Fruit fly (Drosophila melanogaster) whole organism, embryonic: Measurements from ENCODE around the gene Mst77F.
A peak's percentile ranks its signal among the peaks of the same experiment; 100 is the strongest.

ENCODE experiments used
- Ada2b ChIP-seq: fragments of 200-800 bp; sonication (Bioruptor generic); IDR thresholded peaks from 2 replicates; pipeline ENCODE4 v1.3.6; 2022; ENCODE audit warnings: missing biosample characterization, missing genetic modification characterization
- CG11560 ChIP-seq: fragments of 200-800 bp; sonication (Bioruptor generic); IDR thresholded peaks from 3 replicates; pipeline ENCODE4 v1.3.6; 2022; ENCODE audit warnings: missing biosample characterization, missing genetic modification characterization
- CG1233 ChIP-seq: fragments of 200-800 bp; sonication (Bioruptor generic); optimal IDR thresholded peaks from 4 replicates; lab custom pipeline; 2018; ENCODE audit warnings: missing biosample characterization, mild to moderate bottlenecking, missing genetic modification characterization
- CG12659 ChIP-seq: fragments of 200-800 bp; sonication (Bioruptor generic); optimal IDR thresholded peaks from 3 replicates; lab custom pipeline; 2017; ENCODE audit warnings: mild to moderate bottlenecking, missing biosample characterization, missing genetic modification reagents, missing genetic modification characterization
- CG13123 ChIP-seq: fragments of 200-800 bp; sonication (Bioruptor generic); optimal IDR thresholded peaks from 2 replicates; lab custom pipeline; 2016; ENCODE audit warnings: missing biosample characterization, missing genetic modification characterization
- CG14667 ChIP-seq: fragments of 200-800 bp; sonication (Bioruptor generic); IDR thresholded peaks from 2 replicates; pipeline ENCODE4 v1.3.6; 2022; ENCODE audit warnings: missing biosample characterization, missing genetic modification characterization
- CG15601 ChIP-seq: fragments of 200-800 bp; sonication (Bioruptor generic); optimal IDR thresholded peaks from 3 replicates; lab custom pipeline; 2019; ENCODE audit warnings: missing biosample characterization, mild to moderate bottlenecking, missing genetic modification characterization, moderate library complexity
- CG15696 ChIP-seq: fragments of 200-800 bp; sonication (Bioruptor generic); optimal IDR thresholded peaks from 2 replicates; lab custom pipeline; 2019; ENCODE audit warnings: missing biosample characterization, mild to moderate bottlenecking, missing genetic modification characterization, moderate library complexity
- CG1603 ChIP-seq: fragments of 200-800 bp; sonication (Bioruptor generic); optimal IDR thresholded peaks from 2 replicates; lab custom pipeline; 2019; ENCODE audit warnings: missing biosample characterization, mild to moderate bottlenecking, missing genetic modification characterization, moderate library complexity
- CG16815 ChIP-seq: fragments of 200-800 bp; sonication (Bioruptor generic); optimal IDR thresholded peaks from 3 replicates; lab custom pipeline; 2017; ENCODE audit warnings: missing biosample characterization, mild to moderate bottlenecking, missing genetic modification characterization
- CG30020 ChIP-seq: fragments of 200-800 bp; optimal IDR thresholded peaks from 2 replicates; lab custom pipeline; 2019; ENCODE audit warnings: missing biosample characterization, mild to moderate bottlenecking, missing genetic modification characterization, moderate library complexity
- CG34224 ChIP-seq: fragments of 200-800 bp; sonication (Bioruptor generic); IDR thresholded peaks from 3 replicates; pipeline ENCODE4 v1.3.6; 2022; ENCODE audit warnings: missing biosample characterization, missing genetic modification characterization; ENCODE audit not compliant: partially characterized antibody
- CG3838 ChIP-seq: fragments of 200-800 bp; sonication (Bioruptor generic); optimal IDR thresholded peaks from 3 replicates; lab custom pipeline; 2016; ENCODE audit warnings: missing biosample characterization, missing genetic modification characterization
- CG4820 ChIP-seq: fragments of 200-800 bp; sonication (Bioruptor generic); optimal IDR thresholded peaks from 3 replicates; lab custom pipeline; 2016; ENCODE audit warnings: missing biosample characterization, missing genetic modification characterization
- CG4854 ChIP-seq: fragments of 200-800 bp; sonication (Bioruptor generic); optimal IDR thresholded peaks from 2 replicates; lab custom pipeline; 2016; ENCODE audit warnings: missing biosample characterization, missing genetic modification characterization, inconsistent platforms
- CG6175 ChIP-seq: fragments of 200-800 bp; sonication (Bioruptor generic); IDR thresholded peaks from 3 replicates; pipeline ENCODE4 v1.3.6; 2022; ENCODE audit warnings: missing biosample characterization, missing genetic modification characterization
- CG6683 ChIP-seq: fragments of 200-800 bp; sonication (Bioruptor generic); optimal IDR thresholded peaks from 2 replicates; lab custom pipeline; 2017; ENCODE audit warnings: missing biosample characterization, mild to moderate bottlenecking, missing genetic modification characterization, missing genetic modification reagents
- CG7271 ChIP-seq: fragments of 200-800 bp; sonication (Bioruptor generic); optimal IDR thresholded peaks from 2 replicates; lab custom pipeline; 2018; ENCODE audit warnings: missing biosample characterization, mild to moderate bottlenecking, missing genetic modification characterization, moderate library complexity
- CG7839 ChIP-seq: fragments of 200-800 bp; sonication (Bioruptor generic); optimal IDR thresholded peaks from 3 replicates; lab custom pipeline; 2018; ENCODE audit warnings: missing biosample characterization, mild to moderate bottlenecking, missing genetic modification characterization, moderate library complexity
- CG8089 ChIP-seq: fragments of 200-800 bp; sonication (Bioruptor generic); optimal IDR thresholded peaks from 3 replicates; lab custom pipeline; 2016; ENCODE audit warnings: missing biosample characterization, missing genetic modification characterization
- CG8924 ChIP-seq: fragments of 200-800 bp; optimal IDR thresholded peaks from 3 replicates; lab custom pipeline; 2019; ENCODE audit warnings: missing biosample characterization, mild to moderate bottlenecking, missing genetic modification characterization, moderate library complexity
- CG9932 ChIP-seq: fragments of 200-800 bp; sonication (Bioruptor generic); IDR thresholded peaks from 2 replicates; pipeline ENCODE4 v1.3.6; 2022; ENCODE audit warnings: missing biosample characterization, missing genetic modification characterization
- CHES-1-like ChIP-seq: fragments of 200-800 bp; sonication (Bioruptor generic); optimal IDR thresholded peaks from 2 replicates; lab custom pipeline; 2016; ENCODE audit warnings: missing biosample characterization, missing genetic modification characterization
- Dad ChIP-seq: fragments of 200-800 bp; sonication (Bioruptor generic); optimal IDR thresholded peaks from 3 replicates; lab custom pipeline; 2016; ENCODE audit warnings: missing biosample characterization, missing genetic modification characterization
- Drgx ChIP-seq: fragments of 200-800 bp; sonication (Bioruptor generic); IDR thresholded peaks from 2 replicates; pipeline ENCODE4 v1.3.6; 2022; ENCODE audit warnings: missing biosample characterization, missing genetic modification characterization
- E2f2 ChIP-seq: fragments of 200-800 bp; sonication (Bioruptor generic); IDR thresholded peaks from 2 replicates; pipeline ENCODE4 v1.3.6; 2022; ENCODE audit warnings: missing biosample characterization, missing genetic modification characterization
- GATAe ChIP-seq: fragments of 200-800 bp; sonication (Bioruptor generic); conservative IDR thresholded peaks from 2 replicates; pipeline ENCODE4 v1.3.6; 2022; ENCODE audit warnings: missing biosample characterization, missing genetic modification characterization
- Hand ChIP-seq: fragments of 200-800 bp; sonication (Bioruptor generic); optimal IDR thresholded peaks from 2 replicates; lab custom pipeline; 2017; ENCODE audit warnings: mild to moderate bottlenecking, missing biosample characterization, missing genetic modification reagents, missing genetic modification characterization
- MBD-R2 ChIP-seq: fragments of 200-800 bp; sonication (Bioruptor generic); IDR thresholded peaks from 2 replicates; pipeline ENCODE4 v1.3.6; 2022; ENCODE audit warnings: missing biosample characterization, missing genetic modification characterization
- MESR4 ChIP-seq: fragments of 200-800 bp; sonication (Bioruptor generic); optimal IDR thresholded peaks from 2 replicates; lab custom pipeline; 2018; ENCODE audit warnings: missing biosample characterization, mild to moderate bottlenecking, missing genetic modification characterization, moderate library complexity
- Med ChIP-seq: fragments of 200-800 bp; sonication (Bioruptor generic); peaks from one replicate; lab custom pipeline; 2016; ENCODE audit warnings: missing biosample characterization, missing genetic modification characterization, mild to moderate bottlenecking, inconsistent platforms, moderate library complexity
- Mrtf ChIP-seq: fragments of 200-800 bp; sonication (Bioruptor generic); IDR thresholded peaks from 3 replicates; pipeline ENCODE4 v1.3.6; 2022; ENCODE audit warnings: missing biosample characterization, missing genetic modification characterization
- Nf-YC ChIP-seq: fragments of 200-800 bp; optimal IDR thresholded peaks from 3 replicates; lab custom pipeline; 2019; ENCODE audit warnings: missing biosample characterization, mild to moderate bottlenecking, missing genetic modification characterization, moderate library complexity
- Sry-β ChIP-seq: fragments of 200-800 bp; sonication (Bioruptor generic); optimal IDR thresholded peaks from 2 replicates; lab custom pipeline; 2018; ENCODE audit warnings: missing biosample characterization, mild to moderate bottlenecking, missing genetic modification characterization, moderate library complexity
- YL-1 ChIP-seq: fragments of 200-800 bp; sonication (Bioruptor generic); optimal IDR thresholded peaks from 3 replicates; lab custom pipeline; 2017; ENCODE audit warnings: missing biosample characterization, mild to moderate bottlenecking, missing genetic modification characterization
- ara ChIP-seq: fragments of 200-800 bp; sonication (Bioruptor generic); IDR thresholded peaks from 2 replicates; pipeline ENCODE4 v1.3.6; 2022; ENCODE audit warnings: missing biosample characterization, missing genetic modification characterization
- ato ChIP-seq: fragments of 200-800 bp; sonication (Bioruptor generic); IDR thresholded peaks from 2 replicates; pipeline ENCODE4 v1.3.6; 2022; ENCODE audit warnings: missing biosample characterization, missing genetic modification characterization; ENCODE audit not compliant: partially characterized antibody
- bcd ChIP-seq: fragments of 200-800 bp; sonication (Bioruptor generic); optimal IDR thresholded peaks from 2 replicates; lab custom pipeline; 2017; ENCODE audit warnings: missing biosample characterization, mild to moderate bottlenecking, missing genetic modification characterization
- btn ChIP-seq: fragments of 200-800 bp; sonication (Bioruptor generic); optimal IDR thresholded peaks from 2 replicates; lab custom pipeline; 2016; ENCODE audit warnings: missing biosample characterization, missing genetic modification characterization
- cato ChIP-seq: fragments of 200-800 bp; sonication (Bioruptor generic); optimal IDR thresholded peaks from 2 replicates; lab custom pipeline; 2016; ENCODE audit warnings: missing biosample characterization, missing genetic modification characterization, borderline replicate concordance
- her ChIP-seq: fragments of 200-800 bp; sonication (Bioruptor generic); optimal IDR thresholded peaks from 2 replicates; lab custom pipeline; 2016; ENCODE audit warnings: missing biosample characterization, missing genetic modification characterization
- hkb ChIP-seq, 2 experiments: fragments of 200-800 bp in 1 of 2; fragments of >200 bp in 1 of 2; sonication (Bioruptor generic) in 1 of 2; IDR thresholded peaks in 1 of 2; optimal IDR thresholded peaks in 1 of 2; 2 replicates each; pipeline versions ENCODE4 v1.3.6 to Lab custom; 2017 to 2022; ENCODE audit warnings: missing biosample characterization in 1 of 2, missing genetic modification characterization in 1 of 2
- mirr ChIP-seq: fragments of 200-800 bp; sonication (Bioruptor generic); optimal IDR thresholded peaks from 3 replicates; lab custom pipeline; 2018; ENCODE audit warnings: missing biosample characterization, mild to moderate bottlenecking, missing genetic modification characterization
- prd ChIP-seq, 3 experiments: fragments of >200 bp in 2 of 3; fragments of 200-800 bp in 1 of 3; sonication (Bioruptor generic) in 1 of 3; optimal IDR thresholded peaks in 2 of 3; IDR thresholded peaks in 1 of 3; 2 replicates in 2 of 3; 3 replicates in 1 of 3; pipeline versions ENCODE4 v1.3.6 to Lab custom; 2017 to 2022; ENCODE audit warnings: missing biosample characterization in 1 of 3, missing genetic modification characterization in 1 of 3
- slou ChIP-seq: fragments of 200-800 bp; sonication (Bioruptor generic); optimal IDR thresholded peaks from 3 replicates; lab custom pipeline; 2016; ENCODE audit warnings: missing biosample characterization, missing genetic modification characterization
- tgo ChIP-seq: fragments of 200-800 bp; sonication (Bioruptor generic); IDR thresholded peaks from 3 replicates; pipeline ENCODE4 v1.3.6; 2022; ENCODE audit warnings: missing biosample characterization, missing genetic modification characterization
- zfh2 ChIP-seq: fragments of 200-800 bp; sonication (Bioruptor generic); optimal IDR thresholded peaks from 2 replicates; lab custom pipeline; 2016; ENCODE audit warnings: missing biosample characterization, missing genetic modification characterization

Mst77F gene

dm6 chr3L:20784812-20785671 is 32.8 kb downstream of the Mst77F start (continued):
- TF ChIP-seq btn (GFP tag; lab: Kevin White, UChicago) (no peak), YL-1 (GFP tag; lab: Kevin White, UChicago) (peak; percentile 9), CG1233 (GFP tag; lab: Kevin White, UChicago) (peak; percentile 7), ara (GFP tag; lab: Robert Waterston, UW) (no peak; the same call in 1 of the 2 replicates), MESR4 (GFP tag; lab: Kevin White, UChicago) (no peak), CG13123 (GFP tag; lab: Kevin White, UChicago) (no peak), bcd (GFP tag; lab: Kevin White, UChicago) (peak; percentile 24), CHES-1-like (GFP tag; lab: Kevin White, UChicago) (peak; percentile 56), prd (optimal IDR thresholded peaks at IDR 0.05; lab: Kevin White, UChicago) (no peak), prd (GFP tag; IDR thresholded peaks at IDR 0.05; lab: Robert Waterston, UW) (peak; percentile 47; the same call in 2 of the 3 replicates), Dad (GFP tag; lab: Kevin White, UChicago) (no peak), CG6175 (no peak), Ada2b (GFP tag; lab: Robert Waterston, UW) (no peak), her (GFP tag; lab: Kevin White, UChicago) (peak; percentile 42), E2f2 (GFP tag; lab: Robert Waterston, UW) (no peak; the same call in 1 of the 2 replicates), GATAe (GFP tag; lab: Robert Waterston, UW) (no peak), CG4820 (GFP tag; lab: Kevin White, UChicago) (no peak), cato (GFP tag; lab: Kevin White, UChicago) (no peak), CG3838 (GFP tag; lab: Kevin White, UChicago) (no peak), ato (GFP tag; lab: Robert Waterston, UW) (0 out of 2 replicates have a peak, but pooled peaks have one; percentile 44), CG1603 (tag; lab: Kevin White, UChicago) (no peak), CG14667 (GFP tag; lab: Robert Waterston, UW) (no peak), CG6683 (no peak), Sry-β (GFP tag; lab: Kevin White, UChicago) (peak; percentile 100), CG12659 (GFP tag; lab: Kevin White, UChicago) (peak; percentile 60), CG11560 (tag; lab: Robert Waterston, UW) (no peak), CG30020 (tag; lab: Kevin White, UChicago) (peak; percentile 19), CG9932 (peak; percentile 29), MBD-R2 (0 out of 2 replicates have a peak, but pooled peaks have one; percentile 35), CG8089 (GFP tag; lab: Kevin White, UChicago) (peak; percentile 18), CG15696 (tag; lab: Kevin White, UChicago) (peak; percentile 35), CG4854 (GFP tag; lab: Kevin White, UChicago) (peak; percentile 2), Nf-YC (tag; lab: Kevin White, UChicago) (peak; percentile 55), CG34224 (GFP tag; lab: Robert Waterston, UW) (peak; percentile 69), slou (GFP tag; lab: Kevin White, UChicago) (no peak), CG8924 (tag; lab: Kevin White, UChicago) (peak; percentile 40), Drgx (GFP tag; lab: Robert Waterston, UW) (peak; percentile 46; the same call in 1 of the 2 replicates), hkb (optimal IDR thresholded peaks at IDR 0.05; lab: Kevin White, UChicago) (no peak), hkb (GFP tag; IDR thresholded peaks at IDR 0.05; lab: Robert Waterston, UW) (peak; percentile 48; the same call in 1 of the 2 replicates), CG7839 (peak; percentile 50), Mrtf (GFP tag; lab: Robert Waterston, UW) (no peak), zfh2 (GFP tag; lab: Kevin White, UChicago) (no peak), CG16815 (GFP tag; lab: Kevin White, UChicago) (no peak), tgo (GFP tag; lab: Robert Waterston, UW) (no peak; the same call in 2 of the 3 replicates), Hand (GFP tag; lab: Kevin White, UChicago) (peak; percentile 8), CG15601 (tag; lab: Kevin White, UChicago) (peak; percentile 49), mirr (GFP tag; lab: Kevin White, UChicago) (peak; percentile 75), CG7271 (tag; lab: Kevin White, UChicago) (no peak), Med (GFP tag; lab: Kevin White, UChicago) (peak; percentile 84)
